Worm (Caenorhabditis elegans) whole organism, L3 larva: ENCODE measurements around the gene W05E10.2.

Experiments used
- R02D3.7 ChIP-seq: fragments of 150-350 bp; optimal IDR thresholded peaks from 2 replicates; lab custom pipeline; 2014; ENCODE audit warnings: missing biosample characterization, missing genetic modification characterization
- ZK546.5 ChIP-seq: sonication (generic microtip); optimal IDR thresholded peaks from 2 replicates; lab custom pipeline; 2017; ENCODE audit warnings: missing biosample characterization, missing genetic modification characterization
- aly-2 ChIP-seq: fragments of 150-350 bp; optimal IDR thresholded peaks from 2 replicates; lab custom pipeline; 2014; ENCODE audit warnings: missing biosample characterization, missing genetic modification characterization
- ama-1 ChIP-seq: fragments of 150-350 bp; optimal IDR thresholded peaks from 2 replicates; lab custom pipeline; 2018
- ceh-16 ChIP-seq: sonication (generic microtip); optimal IDR thresholded peaks from 2 replicates; lab custom pipeline; 2017; ENCODE audit warnings: missing biosample characterization, missing genetic modification characterization
- ceh-28 ChIP-seq: fragments of 150-350 bp; optimal IDR thresholded peaks from 2 replicates; lab custom pipeline; 2014; ENCODE audit warnings: missing biosample characterization, missing genetic modification reagents, missing genetic modification characterization
- ceh-82 ChIP-seq: fragments of 150-350 bp; optimal IDR thresholded peaks from 2 replicates; lab custom pipeline; 2014; ENCODE audit warnings: missing biosample characterization, missing genetic modification characterization
- ceh-9 ChIP-seq: sonication (generic microtip); optimal IDR thresholded peaks from 2 replicates; lab custom pipeline; 2018; ENCODE audit warnings: missing biosample characterization, missing genetic modification characterization
- daf-12 ChIP-seq: fragments of 150-350 bp; optimal IDR thresholded peaks from 2 replicates; lab custom pipeline; 2014; ENCODE audit warnings: missing biosample characterization, missing genetic modification reagents, missing genetic modification characterization
- egl-27 ChIP-seq: sonication (generic microtip); optimal IDR thresholded peaks from 4 replicates; lab custom pipeline; 2017; ENCODE audit warnings: missing biosample characterization, missing genetic modification reagents, missing genetic modification characterization
- egl-5 ChIP-seq: fragments of 150-350 bp; optimal IDR thresholded peaks from 2 replicates; lab custom pipeline; 2017; ENCODE audit warnings: missing biosample characterization, missing genetic modification reagents, missing genetic modification characterization, inconsistent platforms
- elt-1 ChIP-seq: fragments of 150-350 bp; optimal IDR thresholded peaks from 2 replicates; lab custom pipeline; 2014; ENCODE audit warnings: missing biosample characterization, missing genetic modification characterization
- elt-2 ChIP-seq: sonication (generic microtip); optimal IDR thresholded peaks from 2 replicates; lab custom pipeline; 2016; ENCODE audit warnings: missing genetic modification reagents, mild to moderate bottlenecking, missing genetic modification characterization, missing compliant biosample characterization
- elt-3 ChIP-seq, 3 experiments: fragments of 150-350 bp in 1 of 3; sonication (generic microtip) in 2 of 3; optimal IDR thresholded peaks; 2 replicates in 2 of 3; 4 replicates in 1 of 3; lab custom pipeline; 2014 to 2017; ENCODE audit warnings: missing biosample characterization in 3 of 3, missing genetic modification characterization in 3 of 3
- eor-1 ChIP-seq, 2 experiments: fragments of 150-350 bp; optimal IDR thresholded peaks; 2 replicates each; lab custom pipeline; 2014 to 2018; ENCODE audit warnings: missing biosample characterization in 2 of 2, missing genetic modification characterization in 2 of 2
- fkh-10 ChIP-seq: sonication (generic microtip); optimal IDR thresholded peaks from 2 replicates; lab custom pipeline; 2017; ENCODE audit warnings: missing biosample characterization, missing genetic modification reagents, missing genetic modification characterization
- fkh-2 ChIP-seq: fragments of 150-350 bp; optimal IDR thresholded peaks from 2 replicates; lab custom pipeline; 2014; ENCODE audit warnings: missing biosample characterization, missing genetic modification reagents, missing genetic modification characterization
- fos-1 ChIP-seq: fragments of 150-350 bp; optimal IDR thresholded peaks from 2 replicates; lab custom pipeline; 2014; ENCODE audit warnings: missing biosample characterization, missing genetic modification characterization
- hmg-11 ChIP-seq: sonication (generic microtip); optimal IDR thresholded peaks from 2 replicates; lab custom pipeline; 2016; ENCODE audit warnings: missing genetic modification characterization, missing compliant biosample characterization
- jun-1 ChIP-seq: fragments of 150-350 bp; optimal IDR thresholded peaks from 2 replicates; lab custom pipeline; 2014; ENCODE audit warnings: missing biosample characterization, missing genetic modification reagents, missing genetic modification characterization
- lin-15B ChIP-seq: fragments of 150-350 bp; optimal IDR thresholded peaks from 2 replicates; lab custom pipeline; 2014; ENCODE audit warnings: missing biosample characterization, missing genetic modification characterization
- lin-39 ChIP-seq: fragments of 150-350 bp; optimal IDR thresholded peaks from 2 replicates; lab custom pipeline; 2018; ENCODE audit warnings: missing biosample characterization, missing genetic modification reagents, missing genetic modification characterization
- lsy-12 ChIP-seq: sonication (generic microtip); optimal IDR thresholded peaks from 2 replicates; lab custom pipeline; 2016; ENCODE audit warnings: mild to moderate bottlenecking, missing genetic modification characterization, missing compliant biosample characterization
- mdl-1 ChIP-seq: fragments of 150-350 bp; optimal IDR thresholded peaks from 2 replicates; lab custom pipeline; 2014; ENCODE audit warnings: missing biosample characterization, missing genetic modification characterization
- mml-1 ChIP-seq: fragments of 150-350 bp; sonication (generic microtip); optimal IDR thresholded peaks from 3 replicates; lab custom pipeline; 2014; ENCODE audit warnings: missing biosample characterization, missing genetic modification characterization
- nfya-1 ChIP-seq: sonication (generic microtip); optimal IDR thresholded peaks from 2 replicates; lab custom pipeline; 2017; ENCODE audit warnings: missing genetic modification characterization, mild to moderate bottlenecking, missing compliant biosample characterization, antibody characterized with exemption, moderate library complexity; ENCODE audit not compliant: insufficient read depth
- nhr-11 ChIP-seq: fragments of 150-350 bp; optimal IDR thresholded peaks from 2 replicates; lab custom pipeline; 2014; ENCODE audit warnings: missing biosample characterization, missing genetic modification characterization
- nhr-12 ChIP-seq: fragments of 150-350 bp; optimal IDR thresholded peaks from 2 replicates; lab custom pipeline; 2014; ENCODE audit warnings: missing biosample characterization, missing genetic modification characterization
- nhr-23 ChIP-seq: fragments of 150-350 bp; optimal IDR thresholded peaks from 2 replicates; lab custom pipeline; 2014; ENCODE audit warnings: missing biosample characterization, missing genetic modification reagents, missing genetic modification characterization
- nhr-237 ChIP-seq: fragments of 150-350 bp; optimal IDR thresholded peaks from 2 replicates; lab custom pipeline; 2014; ENCODE audit warnings: missing biosample characterization, missing genetic modification characterization
- nhr-25 ChIP-seq: sonication (generic microtip); optimal IDR thresholded peaks from 2 replicates; lab custom pipeline; 2017; ENCODE audit warnings: missing biosample characterization, missing genetic modification characterization
- nhr-28 ChIP-seq: fragments of 150-350 bp; optimal IDR thresholded peaks from 2 replicates; lab custom pipeline; 2014; ENCODE audit warnings: missing biosample characterization, missing genetic modification characterization
- nhr-43 ChIP-seq: sonication (generic microtip); optimal IDR thresholded peaks from 2 replicates; lab custom pipeline; 2016; ENCODE audit warnings: mild to moderate bottlenecking, missing genetic modification characterization, missing compliant biosample characterization; ENCODE audit not compliant: poor library complexity, severe bottlenecking
- nhr-67 ChIP-seq: fragments of 150-350 bp; optimal IDR thresholded peaks from 2 replicates; lab custom pipeline; 2014; ENCODE audit warnings: missing biosample characterization, missing genetic modification characterization
- nhr-76 ChIP-seq: fragments of 150-350 bp; sonication (generic microtip); optimal IDR thresholded peaks from 5 replicates; lab custom pipeline; 2014; ENCODE audit warnings: missing biosample characterization, missing genetic modification characterization
- nhr-77 ChIP-seq: fragments of 150-350 bp; optimal IDR thresholded peaks from 2 replicates; lab custom pipeline; 2014; ENCODE audit warnings: missing biosample characterization, missing genetic modification characterization
- pha-4 ChIP-seq: fragments of 150-350 bp; optimal IDR thresholded peaks from 2 replicates; lab custom pipeline; 2014; ENCODE audit warnings: missing biosample characterization, missing genetic modification reagents, missing genetic modification characterization
- pqm-1 ChIP-seq: fragments of 150-350 bp; optimal IDR thresholded peaks from 2 replicates; lab custom pipeline; 2017; ENCODE audit warnings: missing biosample characterization, missing genetic modification characterization, inconsistent platforms
- skn-1 ChIP-seq: fragments of 150-350 bp; optimal IDR thresholded peaks from 2 replicates; lab custom pipeline; 2014; ENCODE audit warnings: missing biosample characterization, missing genetic modification characterization
- snpc-4 ChIP-seq: fragments of 150-350 bp; optimal IDR thresholded peaks from 2 replicates; lab custom pipeline; 2014; ENCODE audit warnings: missing biosample characterization, missing genetic modification characterization
- tbx-2 ChIP-seq: sonication (generic microtip); optimal IDR thresholded peaks from 2 replicates; lab custom pipeline; 2016; ENCODE audit warnings: mild to moderate bottlenecking, missing genetic modification characterization, missing compliant biosample characterization
- unc-39 ChIP-seq: sonication (generic microtip); optimal IDR thresholded peaks from 4 replicates; lab custom pipeline; 2017; ENCODE audit warnings: missing biosample characterization, missing genetic modification characterization
- unc-62 ChIP-seq: fragments of 150-350 bp; sonication (generic microtip); optimal IDR thresholded peaks from 4 replicates; lab custom pipeline; 2014; ENCODE audit warnings: missing biosample characterization, missing genetic modification reagents, missing genetic modification characterization
- zag-1 ChIP-seq: fragments of 150-350 bp; optimal IDR thresholded peaks from 2 replicates; lab custom pipeline; 2014; ENCODE audit warnings: missing biosample characterization, missing genetic modification characterization
- ztf-11 ChIP-seq: fragments of 150-350 bp; optimal IDR thresholded peaks from 2 replicates; lab custom pipeline; 2014; ENCODE audit warnings: missing biosample characterization, missing genetic modification characterization
- ztf-4 ChIP-seq: fragments of 150-350 bp; optimal IDR thresholded peaks from 2 replicates; lab custom pipeline; 2014; ENCODE audit warnings: missing biosample characterization, missing genetic modification characterization

The W05E10.2 gene

ce11 chrV:11638634-11639117, 48.3 kb upstream of the W05E10.2 start (continued):
- TF ChIP-seq nhr-43 (tag; lab: Kevin White, UChicago) (no peak), zag-1 (tag; lab: Kevin White, UChicago) (no peak)

ce11 chrV:11641298-11641787, 45.6 kb upstream of the W05E10.2 start:
- TF ChIP-seq lin-39 (tag; lab: Kevin White, UChicago) = peak; percentile 56
- peak; percentile 16 for TF ChIP-seq egl-5 (tag; lab: Kevin White, UChicago)
- no peak for TF ChIP-seq nhr-25
- TF ChIP-seq hmg-11 (tag; lab: Kevin White, UChicago) = peak; percentile 27
- TF ChIP-seq nfya-1 (tag; lab: Kevin White, UChicago) = peak; percentile 74
- TF ChIP-seq aly-2 (tag; lab: Kevin White, UChicago) = no peak
- TF ChIP-seq mdl-1 (tag; lab: Kevin White, UChicago) = peak; percentile 54
- TF ChIP-seq nhr-76 = no peak
- no peak for TF ChIP-seq nhr-23
- peak; percentile 9 for TF ChIP-seq snpc-4
- no peak for TF ChIP-seq nhr-28 (tag; lab: Kevin White, UChicago)
- TF ChIP-seq skn-1 (tag; lab: Kevin White, UChicago) = peak; percentile 59
- no peak for TF ChIP-seq nhr-12 (tag; lab: Kevin White, UChicago)
- TF ChIP-seq R02D3.7 (tag; lab: Kevin White, UChicago) = no peak
- peak; percentile 36 for TF ChIP-seq lin-15B (tag; lab: Kevin White, UChicago)
- TF ChIP-seq nhr-11 (tag; lab: Kevin White, UChicago) = peak; percentile 33
- peak; percentile 5 for TF ChIP-seq unc-62 (GFP tag; lab: Kevin White, UChicago)
- TF ChIP-seq jun-1 (tag; lab: Kevin White, UChicago) = no peak
- peak; percentile 25 for TF ChIP-seq tbx-2 (tag; lab: Kevin White, UChicago)
- TF ChIP-seq fkh-10 = peak; percentile 77
- TF ChIP-seq zag-1 (tag; lab: Kevin White, UChicago) = peak; percentile 14

ce11 chrV:11644166-11644565, 42.8 kb upstream of the W05E10.2 start, which contains the start of gene bir-1:
TSS of gene bir-1 (plus strand) at chrV:11644477.
- TF ChIP-seq nhr-25 = peak; percentile 59
- peak; percentile 70 for TF ChIP-seq nhr-43 (tag; lab: Kevin White, UChicago)
- TF ChIP-seq nhr-67 (tag; lab: Kevin White, UChicago) = no peak
- peak; percentile 55 for TF ChIP-seq nhr-23
- no peak for TF ChIP-seq elt-3 (tag; optimal IDR thresholded peaks at IDR 0.05; lab: Kevin White, UChicago)
- TF ChIP-seq jun-1 (tag; lab: Kevin White, UChicago) = no peak
- no peak for TF ChIP-seq mml-1 (tag; lab: Kevin White, UChicago)
- no peak for TF ChIP-seq lsy-12 (tag; lab: Kevin White, UChicago)
- TF ChIP-seq egl-27 (tag; lab: Kevin White, UChicago) = no peak
- TF ChIP-seq nhr-11 (tag; lab: Kevin White, UChicago) = no peak
- no peak for TF ChIP-seq nhr-76
- TF ChIP-seq ZK546.5 (tag; lab: Kevin White, UChicago) = no peak
- no peak for TF ChIP-seq unc-62 (GFP tag; lab: Kevin White, UChicago)
- TF ChIP-seq nfya-1 (tag; lab: Kevin White, UChicago) = peak; percentile 81
- no peak for TF ChIP-seq nhr-28 (tag; lab: Kevin White, UChicago)
- TF ChIP-seq hmg-11 (tag; lab: Kevin White, UChicago) = peak; percentile 26
- peak; percentile 78 for TF ChIP-seq pha-4 (tag; lab: Kevin White, UChicago)
- no peak for TF ChIP-seq ceh-82 (tag; lab: Kevin White, UChicago)
- peak; percentile 57 for TF ChIP-seq mdl-1 (tag; lab: Kevin White, UChicago)
- TF ChIP-seq zag-1 (tag; lab: Kevin White, UChicago) = no peak
- TF ChIP-seq ztf-4 (tag; lab: Kevin White, UChicago) = no peak
- TF ChIP-seq fkh-2 (tag; lab: Kevin White, UChicago) = no peak
- TF ChIP-seq lin-15B (tag; lab: Kevin White, UChicago) = peak; percentile 87
- TF ChIP-seq ztf-11 (tag; lab: Kevin White, UChicago) = no peak
- TF ChIP-seq ceh-28 (tag; lab: Kevin White, UChicago) = peak; percentile 75
- peak; percentile 87 for TF ChIP-seq snpc-4
- TF ChIP-seq ama-1 = no peak
- TF ChIP-seq elt-2 (tag; lab: Kevin White, UChicago) = peak; percentile 30
- TF ChIP-seq elt-1 = no peak
- TF ChIP-seq egl-5 (tag; lab: Kevin White, UChicago) = peak; percentile 50
- TF ChIP-seq fkh-10 = no peak
- no peak for TF ChIP-seq tbx-2 (tag; lab: Kevin White, UChicago)
- TF ChIP-seq skn-1 (tag; lab: Kevin White, UChicago) = no peak
- TF ChIP-seq fos-1 (tag; lab: Kevin White, UChicago) = no peak
- no peak for TF ChIP-seq R02D3.7 (tag; lab: Kevin White, UChicago)
- TF ChIP-seq ceh-9 (tag; lab: Kevin White, UChicago) = no peak
- no peak for TF ChIP-seq ceh-16 (tag; lab: Kevin White, UChicago)
- TF ChIP-seq aly-2 (tag; lab: Kevin White, UChicago) = no peak
- no peak for TF ChIP-seq nhr-12 (tag; lab: Kevin White, UChicago)
- TF ChIP-seq nhr-237 = no peak
- TF ChIP-seq nhr-77 = no peak
- no peak for TF ChIP-seq eor-1 (tag; optimal IDR thresholded peaks at IDR 0.05; lab: Kevin White, UChicago)
- peak; percentile 87 for TF ChIP-seq lin-39 (tag; lab: Kevin White, UChicago)
- TF ChIP-seq unc-39 (tag; lab: Kevin White, UChicago) = no peak
- peak; percentile 17 for TF ChIP-seq pqm-1 (tag; lab: Kevin White, UChicago)
- TF ChIP-seq daf-12 (tag; lab: Kevin White, UChicago) = no peak
